Worm (Caenorhabditis elegans) whole organism, mixed stage, embryonic: ENCODE data around the gene clc-31.

ENCODE experiments used
- drap-1 ChIP-seq: fragments of 200-800 bp; sonication (Bioruptor generic); optimal IDR thresholded peaks from 3 replicates; lab custom pipeline; 2018; ENCODE audit warnings: mild to moderate bottlenecking, missing genetic modification characterization, missing compliant biosample characterization
- elt-1 ChIP-seq: sonication (generic microtip); optimal IDR thresholded peaks from 2 replicates; lab custom pipeline; 2017; ENCODE audit warnings: missing genetic modification characterization, mild to moderate bottlenecking, missing compliant biosample characterization, antibody characterized with exemption, moderate library complexity, borderline replicate concordance; ENCODE audit not compliant: insufficient read depth
- mls-2 ChIP-seq: sonication (generic microtip); optimal IDR thresholded peaks from 2 replicates; lab custom pipeline; 2016; ENCODE audit warnings: mild to moderate bottlenecking, missing genetic modification characterization, moderate library complexity, missing compliant biosample characterization
- nhr-12 ChIP-seq: fragments of 150-350 bp; optimal IDR thresholded peaks from 2 replicates; lab custom pipeline; 2014; ENCODE audit warnings: missing biosample characterization, missing genetic modification characterization
- pha-4 ChIP-seq: fragments of 150-350 bp; optimal IDR thresholded peaks from 2 replicates; lab custom pipeline; 2018; ENCODE audit warnings: missing biosample characterization, missing genetic modification reagents, missing genetic modification characterization
- sem-2 ChIP-seq: fragments of 200-800 bp; sonication (Bioruptor generic); optimal IDR thresholded peaks from 2 replicates; lab custom pipeline; 2018; ENCODE audit warnings: mild to moderate bottlenecking, missing genetic modification characterization, missing compliant biosample characterization
- unc-62 ChIP-seq: fragments of 150-350 bp; optimal IDR thresholded peaks from 2 replicates; lab custom pipeline; 2014; ENCODE audit warnings: missing biosample characterization, missing genetic modification reagents, missing genetic modification characterization

ce11 chrII:325639-326350 is 14.5 kb upstream of the clc-31 start, which contains the start of gene sgcb-1:
- TF ChIP-seq drap-1 (GFP tag; lab: Kevin White, UChicago) (no peak), pha-4 (no peak), unc-62 (GFP tag; lab: Kevin White, UChicago) (no peak), nhr-12 (no peak), sem-2 (GFP tag; lab: Kevin White, UChicago) (no peak), elt-1 (tag; lab: Kevin White, UChicago) (no peak), mls-2 (tag; lab: Kevin White, UChicago) (no peak)
